Worm (Caenorhabditis elegans) whole organism, L2 larva: Measurements from ENCODE around the gene gfi-1.

Experiments
- F13H6.1 ChIP-seq: sonication (generic microtip); optimal IDR thresholded peaks from 2 replicates; lab custom pipeline; 2016; ENCODE audit warnings: missing genetic modification characterization, missing compliant biosample characterization
- R02D3.7 ChIP-seq: fragments of 150-350 bp; optimal IDR thresholded peaks from 2 replicates; lab custom pipeline; 2014; ENCODE audit warnings: missing biosample characterization, missing genetic modification characterization
- Y55F3AM.14 ChIP-seq: fragments of 200-800 bp; sonication (Bioruptor generic); optimal IDR thresholded peaks from 2 replicates; lab custom pipeline; 2018; ENCODE audit warnings: mild to moderate bottlenecking, missing genetic modification characterization, missing compliant biosample characterization
- ZK546.5 ChIP-seq: sonication (generic microtip); optimal IDR thresholded peaks from 2 replicates; lab custom pipeline; 2017; ENCODE audit warnings: missing biosample characterization, missing genetic modification characterization
- alr-1 ChIP-seq: fragments of 150-350 bp; optimal IDR thresholded peaks from 2 replicates; lab custom pipeline; 2014; ENCODE audit warnings: missing biosample characterization, missing genetic modification characterization
- blmp-1 ChIP-seq: sonication (generic microtip); optimal IDR thresholded peaks from 2 replicates; lab custom pipeline; 2017; ENCODE audit warnings: missing genetic modification characterization, mild to moderate bottlenecking, missing compliant biosample characterization, antibody characterized with exemption, moderate library complexity; ENCODE audit not compliant: insufficient read depth
- ceh-16 ChIP-seq: fragments of 150-350 bp; optimal IDR thresholded peaks from 2 replicates; lab custom pipeline; 2014; ENCODE audit warnings: missing biosample characterization, missing genetic modification characterization
- dmd-4 ChIP-seq: sonication (generic microtip); optimal IDR thresholded peaks from 2 replicates; lab custom pipeline; 2017; ENCODE audit warnings: missing biosample characterization, missing genetic modification characterization
- elt-1 ChIP-seq: fragments of 150-350 bp; optimal IDR thresholded peaks from 2 replicates; lab custom pipeline; 2014; ENCODE audit warnings: missing biosample characterization, missing genetic modification characterization
- elt-3 ChIP-seq: sonication (generic microtip); optimal IDR thresholded peaks from 2 replicates; lab custom pipeline; 2017; ENCODE audit warnings: missing biosample characterization, missing genetic modification characterization
- fos-1 ChIP-seq: fragments of 150-350 bp; optimal IDR thresholded peaks from 2 replicates; lab custom pipeline; 2014; ENCODE audit warnings: missing biosample characterization, missing genetic modification characterization
- gmeb-1 ChIP-seq: fragments of 150-350 bp; optimal IDR thresholded peaks from 2 replicates; lab custom pipeline; 2014; ENCODE audit warnings: missing biosample characterization, missing genetic modification characterization
- nhr-10 ChIP-seq: sonication (generic microtip); optimal IDR thresholded peaks from 2 replicates; lab custom pipeline; 2017; ENCODE audit warnings: missing biosample characterization, missing genetic modification characterization
- nhr-129 ChIP-seq: fragments of 150-350 bp; optimal IDR thresholded peaks from 2 replicates; lab custom pipeline; 2014; ENCODE audit warnings: missing biosample characterization, missing genetic modification characterization
- nhr-237 ChIP-seq: fragments of 150-350 bp; optimal IDR thresholded peaks from 2 replicates; lab custom pipeline; 2014; ENCODE audit warnings: missing biosample characterization, missing genetic modification characterization
- nhr-25 ChIP-seq: fragments of 150-350 bp; sonication (generic microtip); optimal IDR thresholded peaks from 3 replicates; lab custom pipeline; 2014; ENCODE audit warnings: missing biosample characterization, missing genetic modification characterization
- nhr-77 ChIP-seq: fragments of 150-350 bp; optimal IDR thresholded peaks from 2 replicates; lab custom pipeline; 2014; ENCODE audit warnings: missing biosample characterization, missing genetic modification characterization
- sem-4 ChIP-seq: fragments of 150-350 bp; optimal IDR thresholded peaks from 2 replicates; lab custom pipeline; 2014; ENCODE audit warnings: missing biosample characterization, missing genetic modification reagents, missing genetic modification characterization
- sma-3 ChIP-seq: sonication (generic microtip); optimal IDR thresholded peaks from 2 replicates; lab custom pipeline; 2016; ENCODE audit warnings: missing genetic modification reagents, missing genetic modification characterization, missing compliant biosample characterization
- sma-9 ChIP-seq, 2 experiments: fragments of 150-350 bp in 1 of 2; sonication (generic microtip) in 1 of 2; optimal IDR thresholded peaks; 2 replicates each; lab custom pipeline; 2014 to 2016; ENCODE audit warnings: missing genetic modification characterization in 2 of 2, mild to moderate bottlenecking in 1 of 2, missing biosample characterization in 1 of 2, missing compliant biosample characterization in 1 of 2, missing genetic modification reagents in 1 of 2, moderate library complexity in 1 of 2

The gfi-1 gene

ce11 chrV:6346906-6347305, 52.8 kb downstream of the gfi-1 start:
- TF ChIP-seq nhr-129 (no peak), F13H6.1 (tag; lab: Kevin White, UChicago) (peak; percentile 81), fos-1 (tag; lab: Kevin White, UChicago) (peak; percentile 85), Y55F3AM.14 (GFP tag; lab: Kevin White, UChicago) (peak; percentile 22), sma-9 (GFP tag; optimal IDR thresholded peaks at IDR 0.05; lab: Kevin White, UChicago) (peak; percentile 53), sma-9 (tag; optimal IDR thresholded peaks at IDR 0.05; lab: Kevin White, UChicago) (no peak), gmeb-1 (tag; lab: Kevin White, UChicago) (peak; percentile 19), elt-1 (tag; lab: Kevin White, UChicago) (no peak)

- no peak for TF ChIP-seq ZK546.5 (tag; lab: Kevin White, UChicago)
- TF ChIP-seq Y55F3AM.14 (GFP tag; lab: Kevin White, UChicago) = peak; percentile 50
- no peak for TF ChIP-seq nhr-77 (tag; lab: Kevin White, UChicago)
- no peak for TF ChIP-seq R02D3.7
- peak; percentile 10 for TF ChIP-seq sma-9 (GFP tag; optimal IDR thresholded peaks at IDR 0.05; lab: Kevin White, UChicago)
- no peak for TF ChIP-seq sma-9 (tag; optimal IDR thresholded peaks at IDR 0.05; lab: Kevin White, UChicago)
- TF ChIP-seq nhr-10 (tag; lab: Kevin White, UChicago) = no peak
- TF ChIP-seq nhr-129 = peak; percentile 58
- TF ChIP-seq elt-1 (tag; lab: Kevin White, UChicago) = no peak
- no peak for TF ChIP-seq elt-3 (tag; lab: Kevin White, UChicago)
- peak; percentile 92 for TF ChIP-seq F13H6.1 (tag; lab: Kevin White, UChicago)
- no peak for TF ChIP-seq nhr-25 (tag; lab: Kevin White, UChicago)
- TF ChIP-seq dmd-4 (tag; lab: Kevin White, UChicago) = no peak
- no peak for TF ChIP-seq ceh-16 (tag; lab: Kevin White, UChicago)
- no peak for TF ChIP-seq nhr-237
- TF ChIP-seq sem-4 (tag; lab: Kevin White, UChicago) = no peak
- TF ChIP-seq blmp-1 (tag; lab: Kevin White, UChicago) = no peak
- TF ChIP-seq alr-1 = no peak
These were observed 53.6 kb downstream of the gfi-1 start for ce11 chrV:6346043-6346618.

ce11 chrV:6344531-6345171, 55.1 kb downstream of the gfi-1 start:
- TF ChIP-seq sma-3 (GFP tag; lab: Kevin White, UChicago) (no peak), nhr-129 (peak; percentile 26), F13H6.1 (tag; lab: Kevin White, UChicago) (peak; percentile 51), ZK546.5 (tag; lab: Kevin White, UChicago) (no peak)
